Worm (Caenorhabditis elegans): ENCODE results near the gene srp-1.

The srp-1 gene

DNA sequence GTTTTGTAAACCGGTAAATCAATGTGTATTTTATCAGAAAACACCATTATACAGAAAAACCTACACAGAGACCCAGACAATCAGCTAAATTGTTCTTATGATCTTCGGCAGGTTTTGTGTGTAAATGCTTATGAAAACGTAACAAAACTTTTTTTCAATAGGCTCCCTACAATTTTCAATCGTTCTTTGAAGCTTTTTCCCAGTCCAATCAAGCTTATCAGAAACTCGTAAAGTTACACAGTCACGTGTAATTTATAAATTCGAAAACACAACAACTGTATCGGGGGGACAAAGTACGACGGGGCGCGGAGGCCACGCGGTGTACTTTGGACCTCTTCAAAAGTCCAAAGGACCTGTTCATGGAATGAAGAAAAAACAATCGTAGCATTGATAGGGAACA is 22.9 kb upstream of the srp-1 start (continued):
- TF ChIP-seq mes-2 (tag; optimal IDR thresholded peaks at IDR 0.05; ENCODE audit: poor library complexity, severe bottlenecking) (peak; percentile 39), mdl-1 (tag; optimal IDR thresholded peaks at IDR 0.05) (peak in 1 of 2 experiments; percentile 74), D1046.2 (GFP tag; IDR thresholded peaks at IDR 0.05) (no peak), nhr-77 (tag; optimal IDR thresholded peaks at IDR 0.05) (peak; percentile 60), T20F7.1 (GFP tag; optimal IDR thresholded peaks at IDR 0.05) (no peak), vab-7 (GFP tag; IDR thresholded peaks at IDR 0.05) (no peak), madf-9 (GFP tag; conservative IDR thresholded peaks at IDR 0.05) (no peak), snpc-4 (tag; optimal IDR thresholded peaks at IDR 0.05) (no peak), ceh-62 (tag; optimal IDR thresholded peaks at IDR 0.05) (no peak), F10B5.3 (tag; optimal IDR thresholded peaks at IDR 0.05) (no peak), unc-62 (GFP tag; optimal IDR thresholded peaks at IDR 0.05 in 1 of 2) (peak in 1 of 2 experiments; percentile 60), unc-62 (tag; optimal IDR thresholded peaks at IDR 0.05) (no peak), gei-8 (GFP tag; optimal IDR thresholded peaks at IDR 0.05) (peak; percentile 2), dmd-9 (GFP tag; IDR thresholded peaks at IDR 0.05) (no peak), zag-1 (tag; optimal IDR thresholded peaks at IDR 0.05) (no peak), nhr-10 (tag; optimal IDR thresholded peaks at IDR 0.05) (peak; percentile 61), attf-4 (tag; optimal IDR thresholded peaks at IDR 0.05) (no peak), mxl-3 (GFP tag; optimal IDR thresholded peaks at IDR 0.05) (peak; percentile 72), hlh-30 (tag; optimal IDR thresholded peaks at IDR 0.05; ENCODE audit: insufficient read depth) (peak; percentile 89), ceh-32 (tag; optimal IDR thresholded peaks at IDR 0.05; ENCODE audit: poor library complexity) (no peak), nhr-28 (tag; optimal IDR thresholded peaks at IDR 0.05) (peak; percentile 19), zfp-2 (tag; optimal IDR thresholded peaks at IDR 0.05) (no peak), unc-130 (GFP tag; optimal IDR thresholded peaks at IDR 0.05) (no peak), ces-1 (GFP tag; optimal IDR thresholded peaks at IDR 0.05) (no peak), T26A8.4 (GFP tag; IDR thresholded peaks at IDR 0.05) (peak; percentile 78), Y105C5A.15 (GFP tag; IDR thresholded peaks at IDR 0.05) (0 out of 2 replicates have a peak, but pooled peaks have one; percentile 49), lsy-2 (tag; optimal IDR thresholded peaks at IDR 0.05) (peak in 1 of 2 experiments; percentile 26), duxl-1 (tag; optimal IDR thresholded peaks at IDR 0.05; ENCODE audit: poor library complexity) (peak; percentile 80), lin-13 (GFP tag; optimal IDR thresholded peaks at IDR 0.05) (peak; percentile 4), Y48G9A.11 (GFP tag; IDR thresholded peaks at IDR 0.05) (no peak), ztf-7 (tag; optimal IDR thresholded peaks at IDR 0.05) (no peak), sdz-12 (GFP tag; optimal IDR thresholded peaks at IDR 0.05) (no peak), dve-1 (tag; optimal IDR thresholded peaks at IDR 0.05; ENCODE audit: insufficient read depth) (peak; percentile 89), nhr-76 (tag; optimal IDR thresholded peaks at IDR 0.05) (no peak), saeg-2 (GFP tag; IDR thresholded peaks at IDR 0.05) (no peak), daf-19 (GFP tag; conservative IDR thresholded peaks at IDR 0.05) (no peak), nhr-41 (GFP tag; IDR thresholded peaks at IDR 0.05) (no peak), hlh-11 (tag; optimal IDR thresholded peaks at IDR 0.05) (peak; percentile 92), lin-29 (GFP tag; IDR thresholded peaks at IDR 0.05) (no peak), zip-2 (tag; optimal IDR thresholded peaks at IDR 0.05) (no peak), set-16 (GFP tag; IDR thresholded peaks at IDR 0.05) (no peak), nhr-25 (tag; optimal IDR thresholded peaks at IDR 0.05; ENCODE audit: borderline replicate concordance, insufficient read depth) (no peak), R02D3.7 (tag; optimal IDR thresholded peaks at IDR 0.05) (no peak), fkh-10 (GFP tag; optimal IDR thresholded peaks at IDR 0.05) (no peak), Y75B8A.6 (GFP tag; IDR thresholded peaks at IDR 0.05) (no peak), rbr-2 (tag; optimal IDR thresholded peaks at IDR 0.05) (peak; percentile 13), ZK546.5 (tag; optimal IDR thresholded peaks at IDR 0.05) (no peak), F26F4.8 (GFP tag; conservative IDR thresholded peaks at IDR 0.05) (no peak), php-3 (GFP tag; IDR thresholded peaks at IDR 0.05) (peak; percentile 93), madf-5 (GFP tag; IDR thresholded peaks at IDR 0.05) (no peak), lin-39 (tag; optimal IDR thresholded peaks at IDR 0.05) (no peak), ceh-28 (tag; optimal IDR thresholded peaks at IDR 0.05) (no peak)

All from whole organism, L4 larva.